Fruit fly (Drosophila melanogaster) whole organism, embryonic: Measurements from ENCODE around the gene CG14817.

ENCODE experiments used
- Atf3 ChIP-seq: fragments of 200-800 bp; sonication (Bioruptor generic); optimal IDR thresholded peaks from 3 replicates; lab custom pipeline; 2016; ENCODE audit warnings: missing biosample characterization, missing genetic modification characterization
- CG10147 ChIP-seq: fragments of 200-800 bp; sonication (Bioruptor generic); optimal IDR thresholded peaks from 2 replicates; lab custom pipeline; 2019; ENCODE audit warnings: missing biosample characterization, mild to moderate bottlenecking, missing genetic modification characterization, moderate library complexity
- CG1024 ChIP-seq: fragments of 200-800 bp; sonication (Bioruptor generic); IDR thresholded peaks from 2 replicates; pipeline ENCODE4 v1.3.6; 2022; ENCODE audit warnings: missing biosample characterization, missing genetic modification characterization
- CG11247 ChIP-seq: fragments of 200-800 bp; sonication (Bioruptor generic); IDR thresholded peaks from 2 replicates; pipeline ENCODE4 v1.3.6; 2022; ENCODE audit warnings: missing biosample characterization, missing genetic modification characterization
- CG11504 ChIP-seq: fragments of 200-800 bp; sonication (Bioruptor generic); optimal IDR thresholded peaks from 3 replicates; lab custom pipeline; 2019; ENCODE audit warnings: missing biosample characterization, mild to moderate bottlenecking, missing genetic modification characterization, moderate library complexity
- CG12155 ChIP-seq: fragments of 200-800 bp; sonication (Bioruptor generic); optimal IDR thresholded peaks from 3 replicates; lab custom pipeline; 2016; ENCODE audit warnings: missing biosample characterization, missing genetic modification characterization
- CG12236 ChIP-seq: fragments of 200-800 bp; sonication (Bioruptor generic); optimal IDR thresholded peaks from 2 replicates; lab custom pipeline; 2016; ENCODE audit warnings: missing biosample characterization, missing genetic modification characterization
- CG13424 ChIP-seq: fragments of 200-800 bp; sonication (Bioruptor generic); optimal IDR thresholded peaks from 2 replicates; lab custom pipeline; 2019; ENCODE audit warnings: missing biosample characterization, mild to moderate bottlenecking, missing genetic modification characterization, moderate library complexity
- CG1602 ChIP-seq: fragments of 200-800 bp; sonication (Bioruptor generic); optimal IDR thresholded peaks from 3 replicates; lab custom pipeline; 2016; ENCODE audit warnings: missing biosample characterization, missing genetic modification characterization
- CG1832 ChIP-seq: fragments of 200-800 bp; sonication (Bioruptor generic); optimal IDR thresholded peaks from 2 replicates; lab custom pipeline; 2017; ENCODE audit warnings: missing biosample characterization, mild to moderate bottlenecking, missing genetic modification characterization, inconsistent platforms
- CG2116 ChIP-seq: fragments of 200-800 bp; sonication (Bioruptor generic); optimal IDR thresholded peaks from 3 replicates; lab custom pipeline; 2018; ENCODE audit warnings: missing biosample characterization, mild to moderate bottlenecking, missing genetic modification characterization
- CG2129 ChIP-seq: fragments of 200-800 bp; sonication (Bioruptor generic); IDR thresholded peaks from 2 replicates; pipeline ENCODE4 v1.3.6; 2022; ENCODE audit warnings: missing biosample characterization, missing genetic modification characterization; ENCODE audit not compliant: partially characterized antibody
- CG2712 ChIP-seq: fragments of 200-800 bp; optimal IDR thresholded peaks from 3 replicates; lab custom pipeline; 2019; ENCODE audit warnings: missing biosample characterization, mild to moderate bottlenecking, missing genetic modification characterization, moderate library complexity
- CG6813 ChIP-seq: fragments of 200-800 bp; sonication (Bioruptor generic); optimal IDR thresholded peaks from 2 replicates; lab custom pipeline; 2017; ENCODE audit warnings: missing biosample characterization, missing genetic modification characterization, mild to moderate bottlenecking, moderate library complexity, missing genetic modification reagents
- CG9727 ChIP-seq: fragments of 200-800 bp; sonication (Bioruptor generic); optimal IDR thresholded peaks from 3 replicates; lab custom pipeline; 2017; ENCODE audit warnings: missing biosample characterization, mild to moderate bottlenecking, missing genetic modification characterization
- CrebB ChIP-seq: fragments of 200-800 bp; sonication (Bioruptor generic); optimal IDR thresholded peaks from 3 replicates; lab custom pipeline; 2018; ENCODE audit warnings: missing biosample characterization, mild to moderate bottlenecking, missing genetic modification characterization
- Fer3 ChIP-seq: fragments of 200-800 bp; sonication (Bioruptor generic); optimal IDR thresholded peaks from 2 replicates; lab custom pipeline; 2018; ENCODE audit warnings: missing biosample characterization, mild to moderate bottlenecking, missing genetic modification characterization, moderate library complexity
- Hand ChIP-seq: fragments of 200-800 bp; sonication (Bioruptor generic); optimal IDR thresholded peaks from 2 replicates; lab custom pipeline; 2017; ENCODE audit warnings: mild to moderate bottlenecking, missing biosample characterization, missing genetic modification reagents, missing genetic modification characterization
- Hey ChIP-seq: fragments of 200-800 bp; sonication (Bioruptor generic); optimal IDR thresholded peaks from 3 replicates; lab custom pipeline; 2018; ENCODE audit warnings: missing biosample characterization, mild to moderate bottlenecking, missing genetic modification characterization
- Jarid2 ChIP-seq: fragments of 200-800 bp; sonication (Bioruptor generic); optimal IDR thresholded peaks from 3 replicates; lab custom pipeline; 2017; ENCODE audit warnings: mild to moderate bottlenecking, missing biosample characterization, missing genetic modification reagents, missing genetic modification characterization
- Max ChIP-seq: fragments of 200-800 bp; sonication (Bioruptor generic); optimal IDR thresholded peaks from 2 replicates; lab custom pipeline; 2016; ENCODE audit warnings: missing biosample characterization, mild to moderate bottlenecking, missing genetic modification characterization
- NK7.1 ChIP-seq: fragments of 200-800 bp; sonication (Bioruptor generic); optimal IDR thresholded peaks from 3 replicates; lab custom pipeline; 2016; ENCODE audit warnings: missing biosample characterization, missing genetic modification characterization
- Nf-YC ChIP-seq: fragments of 200-800 bp; optimal IDR thresholded peaks from 3 replicates; lab custom pipeline; 2019; ENCODE audit warnings: missing biosample characterization, mild to moderate bottlenecking, missing genetic modification characterization, moderate library complexity
- Opbp ChIP-seq: fragments of 200-800 bp; sonication (Bioruptor generic); IDR thresholded peaks from 3 replicates; pipeline ENCODE4 v1.3.6; 2022; ENCODE audit warnings: missing biosample characterization, missing genetic modification characterization; ENCODE audit not compliant: partially characterized antibody
- Ravus ChIP-seq: fragments of 200-800 bp; sonication (Bioruptor generic); IDR thresholded peaks from 2 replicates; pipeline ENCODE4 v1.3.6; 2022; ENCODE audit warnings: missing biosample characterization, missing genetic modification characterization
- Ssrp ChIP-seq: fragments of 200-800 bp; sonication (Bioruptor generic); optimal IDR thresholded peaks from 2 replicates; lab custom pipeline; 2018; ENCODE audit warnings: missing biosample characterization, mild to moderate bottlenecking, missing genetic modification characterization, moderate library complexity
- Xrp1 ChIP-seq: fragments of 200-800 bp; sonication (Bioruptor generic); IDR thresholded peaks from 2 replicates; pipeline ENCODE4 v1.3.6; 2022; ENCODE audit warnings: missing biosample characterization, missing genetic modification characterization
- ase ChIP-seq: fragments of 200-800 bp; sonication (Bioruptor generic); IDR thresholded peaks from 3 replicates; pipeline ENCODE4 v1.3.6; 2022; ENCODE audit warnings: missing biosample characterization, missing genetic modification characterization
- dan ChIP-seq: fragments of 200-800 bp; sonication (Bioruptor generic); IDR thresholded peaks from 2 replicates; pipeline ENCODE4 v1.3.6; 2022; ENCODE audit warnings: missing biosample characterization, missing genetic modification characterization
- disco-r ChIP-seq: fragments of 200-800 bp; sonication (Bioruptor generic); optimal IDR thresholded peaks from 2 replicates; lab custom pipeline; 2016; ENCODE audit warnings: missing biosample characterization, missing genetic modification characterization
- gfzf ChIP-seq: fragments of 200-800 bp; sonication (Bioruptor generic); optimal IDR thresholded peaks from 2 replicates; lab custom pipeline; 2016; ENCODE audit warnings: missing biosample characterization, mild to moderate bottlenecking, missing genetic modification characterization, moderate library complexity
- gt ChIP-seq: fragments of 200-800 bp; sonication (Bioruptor generic); IDR thresholded peaks from 2 replicates; pipeline ENCODE4 v1.3.6; 2022; ENCODE audit warnings: missing biosample characterization, missing genetic modification characterization
- ham ChIP-seq: fragments of 200-800 bp; sonication (Bioruptor generic); IDR thresholded peaks from 2 replicates; pipeline ENCODE4 v1.3.6; 2022; ENCODE audit warnings: missing biosample characterization, missing genetic modification characterization
- hbn ChIP-seq: fragments of 200-800 bp; sonication (Bioruptor generic); IDR thresholded peaks from 2 replicates; pipeline ENCODE4 v1.3.6; 2022; ENCODE audit warnings: missing biosample characterization, missing genetic modification characterization; ENCODE audit not compliant: partially characterized antibody
- kni ChIP-seq: fragments of 200-800 bp; sonication (Bioruptor generic); optimal IDR thresholded peaks from 3 replicates; lab custom pipeline; 2017; ENCODE audit warnings: mild to moderate bottlenecking, missing biosample characterization, missing genetic modification reagents, missing genetic modification characterization
- mld ChIP-seq: fragments of 200-800 bp; sonication (Bioruptor generic); IDR thresholded peaks from 3 replicates; pipeline ENCODE4 v1.3.6; 2022; ENCODE audit warnings: missing biosample characterization, missing genetic modification characterization; ENCODE audit not compliant: partially characterized antibody
- oc ChIP-seq: fragments of 200-800 bp; sonication (Bioruptor generic); optimal IDR thresholded peaks from 2 replicates; lab custom pipeline; 2018; ENCODE audit warnings: missing biosample characterization, mild to moderate bottlenecking, missing genetic modification characterization, moderate library complexity
- odd ChIP-seq: fragments of 200-800 bp; sonication (Bioruptor generic); optimal IDR thresholded peaks from 2 replicates; lab custom pipeline; 2017; ENCODE audit warnings: missing biosample characterization, mild to moderate bottlenecking, missing genetic modification characterization
- onecut ChIP-seq: fragments of 200-800 bp; sonication (Bioruptor generic); IDR thresholded peaks from 2 replicates; pipeline ENCODE4 v1.3.6; 2022; ENCODE audit warnings: missing biosample characterization, missing genetic modification characterization
- pb ChIP-seq: fragments of 200-800 bp; sonication (Bioruptor generic); optimal IDR thresholded peaks from 3 replicates; lab custom pipeline; 2016; ENCODE audit warnings: missing biosample characterization, missing genetic modification characterization
- rib ChIP-seq: fragments of 200-800 bp; sonication (Bioruptor generic); IDR thresholded peaks from 2 replicates; pipeline ENCODE4 v1.3.6; 2022; ENCODE audit warnings: missing biosample characterization, missing genetic modification characterization
- sisA ChIP-seq: fragments of 200-800 bp; sonication (Bioruptor generic); IDR thresholded peaks from 2 replicates; pipeline ENCODE4 v1.3.6; 2022; ENCODE audit warnings: missing biosample characterization, missing genetic modification characterization
- slou ChIP-seq: fragments of 200-800 bp; sonication (Bioruptor generic); optimal IDR thresholded peaks from 3 replicates; lab custom pipeline; 2016; ENCODE audit warnings: missing biosample characterization, missing genetic modification characterization
- sna ChIP-seq: fragments of 200-800 bp; sonication (Bioruptor generic); IDR thresholded peaks from 2 replicates; pipeline ENCODE4 v1.3.6; 2022; ENCODE audit warnings: missing biosample characterization, missing genetic modification characterization; ENCODE audit not compliant: partially characterized antibody
- sr ChIP-seq: fragments of 200-800 bp; sonication (Bioruptor generic); IDR thresholded peaks from 3 replicates; pipeline ENCODE4 v1.3.6; 2022; ENCODE audit warnings: missing biosample characterization, missing genetic modification characterization
- stc ChIP-seq: fragments of 200-800 bp; sonication (Bioruptor generic); IDR thresholded peaks from 2 replicates; pipeline ENCODE4 v1.3.6; 2022; ENCODE audit warnings: missing biosample characterization, missing genetic modification characterization
- tio ChIP-seq: fragments of 200-800 bp; sonication (Bioruptor generic); optimal IDR thresholded peaks from 2 replicates; lab custom pipeline; 2017; ENCODE audit warnings: missing biosample characterization, missing genetic modification characterization, inconsistent platforms
- tx ChIP-seq: fragments of 200-800 bp; sonication (Bioruptor generic); optimal IDR thresholded peaks from 2 replicates; lab custom pipeline; 2016; ENCODE audit warnings: missing biosample characterization, missing genetic modification characterization
- unc-4 ChIP-seq: fragments of 200-800 bp; sonication (Bioruptor generic); IDR thresholded peaks from 2 replicates; pipeline ENCODE4 v1.3.6; 2022; ENCODE audit warnings: missing biosample characterization, missing genetic modification characterization; ENCODE audit not compliant: partially characterized antibody
- vfl ChIP-seq: fragments of 200-800 bp; sonication (Bioruptor generic); optimal IDR thresholded peaks from 2 replicates; lab custom pipeline; 2016; ENCODE audit warnings: missing biosample characterization, missing genetic modification characterization

Gene CG14817

DNA sequence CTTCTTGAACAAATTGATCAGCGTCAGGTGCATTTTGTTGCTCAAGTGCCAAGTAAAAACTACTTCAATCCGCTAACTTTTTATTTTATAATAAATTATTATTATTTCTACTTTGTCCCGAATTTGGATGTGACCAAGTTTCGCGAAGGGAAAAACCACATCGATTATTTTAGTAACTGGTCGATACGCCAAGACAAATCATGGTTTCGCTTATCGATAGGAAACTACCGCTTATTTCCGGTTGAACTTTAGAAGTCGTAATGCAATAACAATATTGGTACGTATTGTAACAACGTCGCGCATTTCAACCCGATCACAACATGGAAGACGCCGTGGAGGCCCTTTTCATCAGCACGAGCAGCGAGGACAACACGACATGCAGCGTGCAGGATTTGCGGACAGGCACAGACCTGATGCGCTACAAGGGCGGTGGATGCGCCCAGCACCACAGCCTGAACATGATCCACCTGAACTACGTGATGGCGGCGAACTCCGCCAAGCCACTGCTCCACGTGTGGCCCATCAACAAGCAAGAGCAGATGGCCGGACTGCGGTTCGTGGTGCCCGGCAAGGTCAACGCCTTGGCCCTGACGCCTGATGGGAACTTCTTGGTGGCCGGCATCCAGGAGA, at the start of gene CG14817, which contains the start of gene CG14805 (continued):
- TF ChIP-seq stc (GFP tag; lab: Robert Waterston, UW) (peak; percentile 54), pb (GFP tag; lab: Kevin White, UChicago) (peak; percentile 2), mld (no peak), CG9727 (peak; percentile 80), Ravus (GFP tag; lab: Robert Waterston, UW) (no peak), Max (GFP tag; lab: Kevin White, UChicago) (peak; percentile 37), CG1024 (GFP tag; lab: Robert Waterston, UW) (no peak), dan (GFP tag; lab: Robert Waterston, UW) (no peak), CG11504 (tag; lab: Kevin White, UChicago) (no peak), ase (GFP tag; lab: Robert Waterston, UW) (no peak), CG13424 (peak; percentile 47), sisA (no peak), sna (0 out of 2 replicates have a peak, but pooled peaks have one; percentile 49), Hey (tag; lab: Kevin White, UChicago) (no peak), Nf-YC (peak; percentile 67), Atf3 (GFP tag; lab: Kevin White, UChicago) (no peak), sr (GFP tag; lab: Robert Waterston, UW) (peak; percentile 41; the same call in 1 of the 3 replicates), CG11247 (GFP tag; lab: Robert Waterston, UW) (no peak), ham (no peak), Opbp (peak; percentile 70), CG12236 (GFP tag; lab: Kevin White, UChicago) (no peak), kni (GFP tag; lab: Kevin White, UChicago) (peak; percentile 56), gfzf (GFP tag; lab: Kevin White, UChicago) (peak; percentile 68), onecut (peak; percentile 76), hbn (GFP tag; lab: Robert Waterston, UW) (peak; percentile 62), rib (GFP tag; lab: Robert Waterston, UW) (no peak), slou (GFP tag; lab: Kevin White, UChicago) (no peak), Ssrp (no peak), CrebB (tag; lab: Kevin White, UChicago) (peak; percentile 90), tx (no peak), CG10147 (GFP tag; lab: Kevin White, UChicago) (peak; percentile 76), gt (GFP tag; lab: Robert Waterston, UW) (no peak), CG2712 (tag; lab: Kevin White, UChicago) (peak; percentile 64), CG2129 (GFP tag; lab: Robert Waterston, UW) (no peak), CG1602 (GFP tag; lab: Kevin White, UChicago) (no peak), CG2116 (GFP tag; lab: Kevin White, UChicago) (peak; percentile 91), unc-4 (GFP tag; lab: Robert Waterston, UW) (peak; percentile 66; the same call in 1 of the 2 replicates), Hand (GFP tag; lab: Kevin White, UChicago) (peak; percentile 68), odd (GFP tag; lab: Kevin White, UChicago) (no peak), oc (tag; lab: Kevin White, UChicago) (no peak), CG1832 (GFP tag; lab: Kevin White, UChicago) (no peak), vfl (GFP tag; lab: Kevin White, UChicago) (no peak), tio (GFP tag; lab: Kevin White, UChicago) (no peak), NK7.1 (GFP tag; lab: Kevin White, UChicago) (peak; percentile 2), Jarid2 (GFP tag; lab: Kevin White, UChicago) (no peak), Fer3 (tag; lab: Kevin White, UChicago) (peak; percentile 76), disco-r (GFP tag; lab: Kevin White, UChicago) (peak; percentile 15), Xrp1 (0 out of 2 replicates have a peak, but pooled peaks have one; percentile 9), CG12155 (GFP tag; lab: Kevin White, UChicago) (no peak), CG6813 (GFP tag; lab: Kevin White, UChicago) (peak; percentile 89)
